Worm (Caenorhabditis elegans) whole organism, early embryonic: ENCODE results near the gene F32D8.13.

Source experiments
- B0310.2 ChIP-seq: sonication (generic microtip); optimal IDR thresholded peaks from 2 replicates; lab custom pipeline; 2016; ENCODE audit warnings: mild to moderate bottlenecking, missing genetic modification characterization, missing compliant biosample characterization
- F13C5.2 ChIP-seq: sonication (generic microtip); optimal IDR thresholded peaks from 2 replicates; lab custom pipeline; 2017; ENCODE audit warnings: mild to moderate bottlenecking, missing genetic modification characterization, inconsistent platforms, missing compliant biosample characterization
- aly-1 ChIP-seq: sonication (generic microtip); optimal IDR thresholded peaks from 2 replicates; lab custom pipeline; 2016; ENCODE audit warnings: missing genetic modification characterization, missing compliant biosample characterization
- ama-1 ChIP-seq: fragments of 150-350 bp; optimal IDR thresholded peaks from 2 replicates; lab custom pipeline; 2014
- ceh-13 ChIP-seq: fragments of 200-800 bp; sonication (Bioruptor generic); optimal IDR thresholded peaks from 2 replicates; lab custom pipeline; 2018; ENCODE audit warnings: mild to moderate bottlenecking, missing genetic modification characterization, missing compliant biosample characterization
- ceh-36 ChIP-seq: sonication (generic microtip); optimal IDR thresholded peaks from 2 replicates; lab custom pipeline; 2016; ENCODE audit warnings: missing genetic modification characterization, inconsistent platforms, missing compliant biosample characterization
- ets-7 ChIP-seq: sonication (generic microtip); optimal IDR thresholded peaks from 2 replicates; lab custom pipeline; 2016; ENCODE audit warnings: missing genotype, missing genetic modification characterization, missing compliant biosample characterization
- flt-1 ChIP-seq: fragments of 200-800 bp; sonication (Bioruptor generic); IDR thresholded peaks from 2 replicates; pipeline ENCODE4 v1.3.6; 2022; ENCODE audit warnings: missing genetic modification characterization, missing compliant biosample characterization
- hmbx-1 ChIP-seq: sonication (generic microtip); optimal IDR thresholded peaks from 2 replicates; lab custom pipeline; 2016; ENCODE audit warnings: mild to moderate bottlenecking, missing genetic modification characterization, missing compliant biosample characterization
- hmg-4 ChIP-seq: fragments of 200-800 bp; sonication (Bioruptor generic); optimal IDR thresholded peaks from 2 replicates; lab custom pipeline; 2018; ENCODE audit warnings: mild to moderate bottlenecking, missing genetic modification characterization, missing compliant biosample characterization
- hnd-1 ChIP-seq: sonication (generic microtip); optimal IDR thresholded peaks from 2 replicates; lab custom pipeline; 2016; ENCODE audit warnings: missing genetic modification characterization, missing compliant biosample characterization
- pes-1 ChIP-seq: fragments of 200-800 bp; sonication (Bioruptor generic); IDR thresholded peaks from 2 replicates; pipeline ENCODE4 v1.3.6; 2022; ENCODE audit warnings: missing genetic modification reagents, missing genetic modification characterization, missing compliant biosample characterization
- scrt-1 ChIP-seq: fragments of 200-800 bp; sonication (Bioruptor generic); IDR thresholded peaks from 2 replicates; pipeline ENCODE4 v1.3.6; 2022; ENCODE audit warnings: missing genetic modification characterization, missing compliant biosample characterization
- sea-1 ChIP-seq: fragments of 200-800 bp; sonication (Bioruptor generic); conservative IDR thresholded peaks from 2 replicates; pipeline ENCODE4 v1.3.6; 2022; ENCODE audit warnings: missing genetic modification characterization, missing compliant biosample characterization
- tbx-11 ChIP-seq: fragments of 200-800 bp; sonication (Bioruptor generic); IDR thresholded peaks from 2 replicates; pipeline ENCODE4 v1.3.6; 2022; ENCODE audit warnings: missing genetic modification characterization, missing compliant biosample characterization
- tbx-37 ChIP-seq: fragments of 200-800 bp; sonication (Bioruptor generic); conservative IDR thresholded peaks from 2 replicates; pipeline ENCODE4 v1.3.6; 2022; ENCODE audit warnings: missing genetic modification reagents, missing genetic modification characterization, missing compliant biosample characterization
- tra-4 ChIP-seq: sonication (generic microtip); optimal IDR thresholded peaks from 2 replicates; lab custom pipeline; 2017; ENCODE audit warnings: missing genetic modification characterization, missing compliant biosample characterization

Gene F32D8.13

DNA sequence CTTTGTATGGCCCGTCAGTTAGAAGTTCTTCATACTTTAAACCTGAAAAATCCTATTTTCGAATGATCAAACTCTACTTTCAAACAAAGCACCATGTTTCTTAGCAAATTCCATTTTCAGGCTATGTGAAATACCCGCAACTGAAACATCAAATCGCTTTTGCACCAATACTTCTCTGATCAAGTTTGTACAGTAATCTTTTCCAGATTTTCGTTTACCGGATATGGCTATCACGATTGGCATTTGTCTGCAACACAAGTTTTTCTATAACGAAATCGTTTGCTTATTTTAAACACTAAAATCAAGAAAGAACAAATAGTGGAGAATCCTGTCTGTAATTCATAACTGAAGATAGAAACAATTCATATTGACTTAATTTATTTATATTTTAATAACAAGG is at the start of gene F32D8.13:
TSS of gene F32D8.13 (minus strand) at position 249 of the 400 bp plus-strand sequence.
- TF ChIP-seq pes-1 = no peak
- TF ChIP-seq aly-1 = no peak
- TF ChIP-seq flt-1 (GFP tag; lab: Robert Waterston, UW) = no peak
- TF ChIP-seq hmbx-1 (tag; lab: Kevin White, UChicago) = no peak
- no peak for TF ChIP-seq tra-4 (tag; lab: Kevin White, UChicago)
- no peak for TF ChIP-seq scrt-1 (GFP tag; lab: Robert Waterston, UW)
- TF ChIP-seq tbx-37 (GFP tag; lab: Robert Waterston, UW) = no peak
- TF ChIP-seq ets-7 (tag; lab: Kevin White, UChicago) = no peak

DNA sequence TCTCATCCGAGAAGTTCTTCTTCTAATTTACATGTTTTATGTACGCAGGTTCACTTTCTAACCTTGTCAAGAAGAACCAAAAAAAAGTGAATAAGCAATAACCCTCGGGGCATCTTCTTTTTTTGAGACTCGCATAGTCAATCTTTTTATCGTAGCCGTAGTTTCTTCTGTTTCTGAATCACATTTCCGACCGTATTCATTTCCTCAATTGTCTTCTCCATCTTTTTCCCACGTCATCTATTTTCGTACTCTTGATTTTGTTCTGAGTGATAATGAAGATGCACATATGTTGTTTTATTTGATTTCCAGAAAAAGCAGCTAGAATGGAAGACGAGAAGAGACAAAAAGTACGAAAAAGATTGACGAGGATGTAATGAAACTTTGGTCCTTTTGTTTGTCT is 48.6 kb upstream of the F32D8.13 start:
- TF ChIP-seq pes-1 = no peak

DNA sequence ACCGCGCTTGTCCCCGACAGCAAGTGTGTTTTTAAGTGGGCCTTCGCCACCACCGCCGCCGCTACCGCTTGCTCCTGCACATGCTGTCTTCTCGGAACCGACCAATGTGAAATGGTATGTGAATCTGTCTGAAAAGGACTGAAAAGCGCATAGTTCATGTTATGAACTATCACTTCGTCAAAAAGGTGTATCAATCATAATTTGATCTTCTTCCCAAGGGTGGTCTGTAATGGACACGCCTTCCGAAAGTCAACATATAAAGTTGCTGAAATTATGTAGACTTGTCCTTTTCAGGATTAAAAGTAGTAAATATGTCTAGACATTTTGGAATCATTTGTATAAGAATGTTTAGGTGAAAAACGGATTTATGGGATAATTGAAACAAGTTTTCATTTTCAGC is 45.8 kb upstream of the F32D8.13 start, which contains the start of gene zip-9:
TSS of gene zip-9 (plus strand) at position 301 of the 400 bp plus-strand sequence.
- no peak for TF ChIP-seq sea-1 (GFP tag; lab: Robert Waterston, UW)
- no peak for TF ChIP-seq hmbx-1 (tag; lab: Kevin White, UChicago)
- no peak for TF ChIP-seq ama-1
- no peak for TF ChIP-seq tra-4 (tag; lab: Kevin White, UChicago)
- TF ChIP-seq ceh-13 = no peak
- no peak for TF ChIP-seq pes-1
- TF ChIP-seq tbx-37 (GFP tag; lab: Robert Waterston, UW) = no peak
- TF ChIP-seq F13C5.2 = no peak
- no peak for TF ChIP-seq ceh-36 (tag; lab: Kevin White, UChicago)
- TF ChIP-seq ets-7 (tag; lab: Kevin White, UChicago) = no peak
- TF ChIP-seq scrt-1 (GFP tag; lab: Robert Waterston, UW) = no peak
- no peak for TF ChIP-seq B0310.2 (tag; lab: Kevin White, UChicago)
- no peak for TF ChIP-seq hnd-1 (tag; lab: Kevin White, UChicago)
- TF ChIP-seq flt-1 (GFP tag; lab: Robert Waterston, UW) = no peak
- no peak for TF ChIP-seq hmg-4 (GFP tag; lab: Kevin White, UChicago)
- TF ChIP-seq aly-1 = no peak

DNA sequence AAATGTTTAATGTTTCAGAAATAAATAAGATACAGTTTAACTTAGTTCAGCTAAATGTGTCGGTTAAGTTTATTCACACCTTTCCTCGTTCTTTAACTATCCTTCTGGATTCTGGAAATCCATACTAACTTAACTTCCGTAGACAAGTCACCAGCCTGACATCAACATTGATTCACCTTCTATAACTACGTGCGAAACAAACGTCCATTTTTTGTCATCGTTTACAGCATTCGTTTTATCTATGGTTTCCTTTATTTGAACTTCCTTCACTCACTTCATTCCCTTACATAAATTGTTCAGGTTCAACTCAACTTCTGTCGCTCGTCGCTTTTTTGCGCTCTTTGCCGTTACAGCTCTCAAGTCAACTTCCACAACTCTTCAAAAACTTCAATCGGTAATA is 44.8 kb upstream of the F32D8.13 start, which contains the start of gene F17C11.26:
TSS of gene F17C11.26 (plus strand) at position 301 of the 400 bp plus-strand sequence.
- TF ChIP-seq ceh-36 (tag; lab: Kevin White, UChicago) (no peak), hnd-1 (tag; lab: Kevin White, UChicago) (no peak), tbx-37 (GFP tag; lab: Robert Waterston, UW) (no peak), flt-1 (GFP tag; lab: Robert Waterston, UW) (no peak), hmbx-1 (tag; lab: Kevin White, UChicago) (no peak), ets-7 (tag; lab: Kevin White, UChicago) (no peak), ama-1 (no peak), aly-1 (no peak), ceh-13 (no peak), pes-1 (no peak), sea-1 (GFP tag; lab: Robert Waterston, UW) (no peak), scrt-1 (GFP tag; lab: Robert Waterston, UW) (no peak), F13C5.2 (no peak), tra-4 (tag; lab: Kevin White, UChicago) (no peak), hmg-4 (GFP tag; lab: Kevin White, UChicago) (no peak), B0310.2 (tag; lab: Kevin White, UChicago) (no peak), tbx-11 (GFP tag; lab: Robert Waterston, UW) (no peak)

DNA sequence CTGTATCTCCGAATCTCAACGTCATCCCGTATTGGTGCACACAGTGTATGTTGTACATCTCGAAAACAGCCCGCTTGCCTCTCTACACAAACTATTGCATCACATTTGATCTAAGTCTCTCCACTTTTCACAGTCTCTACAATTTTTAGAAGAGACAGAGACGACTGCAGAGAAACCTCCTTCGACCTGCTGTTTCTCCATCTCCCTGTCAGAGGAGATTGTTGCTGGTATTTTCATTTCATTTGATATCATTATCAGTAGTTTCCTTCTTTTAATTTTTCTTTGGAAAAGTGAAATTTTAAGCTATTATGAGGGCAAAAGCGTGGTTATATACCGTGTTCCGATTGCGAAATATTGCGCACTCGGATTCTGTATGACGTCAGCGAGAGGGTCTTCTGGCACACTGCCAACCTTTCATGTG is 44.2 kb upstream of the F32D8.13 start:
- TF ChIP-seq hnd-1 (tag; lab: Kevin White, UChicago) (no peak), ets-7 (tag; lab: Kevin White, UChicago) (no peak), sea-1 (GFP tag; lab: Robert Waterston, UW) (no peak), tbx-11 (GFP tag; lab: Robert Waterston, UW) (no peak), F13C5.2 (no peak), tbx-37 (GFP tag; lab: Robert Waterston, UW) (no peak), ceh-36 (tag; lab: Kevin White, UChicago) (no peak), tra-4 (tag; lab: Kevin White, UChicago) (no peak), hmbx-1 (tag; lab: Kevin White, UChicago) (no peak), scrt-1 (GFP tag; lab: Robert Waterston, UW) (no peak), aly-1 (no peak), flt-1 (GFP tag; lab: Robert Waterston, UW) (no peak), pes-1 (no peak), B0310.2 (tag; lab: Kevin White, UChicago) (no peak), ceh-13 (no peak), ama-1 (no peak), hmg-4 (GFP tag; lab: Kevin White, UChicago) (no peak)

DNA sequence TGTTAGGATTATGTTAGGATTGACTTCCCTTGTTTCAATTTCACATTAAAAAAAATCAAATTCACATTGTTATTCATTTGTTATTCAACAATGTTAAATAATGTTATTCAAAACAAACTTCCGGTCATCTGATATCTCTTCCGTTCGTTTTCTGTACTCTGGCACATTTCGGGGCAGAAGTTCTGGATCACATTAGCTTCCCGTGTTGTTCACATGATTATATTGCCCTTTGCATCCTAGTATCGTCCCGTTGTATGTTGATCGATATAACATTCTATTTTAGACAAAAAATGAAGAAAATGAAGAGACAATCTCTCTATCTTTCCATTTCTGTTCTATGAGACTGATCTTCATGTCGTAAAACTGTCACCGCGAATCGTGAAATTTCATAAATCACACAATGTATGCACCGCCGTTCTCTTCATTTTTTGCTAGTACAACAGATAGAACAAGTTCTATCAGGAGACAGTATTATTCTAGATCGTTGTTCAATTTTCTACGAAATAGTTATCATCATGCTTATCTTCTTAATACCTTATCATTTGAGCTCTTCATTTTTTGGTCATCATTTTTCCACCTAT is 43.7 kb upstream of the F32D8.13 start:
- TF ChIP-seq flt-1 (GFP tag; lab: Robert Waterston, UW) (no peak), sea-1 (GFP tag; lab: Robert Waterston, UW) (no peak), tbx-37 (GFP tag; lab: Robert Waterston, UW) (no peak), hmbx-1 (tag; lab: Kevin White, UChicago) (no peak), aly-1 (no peak), ceh-13 (no peak)

DNA sequence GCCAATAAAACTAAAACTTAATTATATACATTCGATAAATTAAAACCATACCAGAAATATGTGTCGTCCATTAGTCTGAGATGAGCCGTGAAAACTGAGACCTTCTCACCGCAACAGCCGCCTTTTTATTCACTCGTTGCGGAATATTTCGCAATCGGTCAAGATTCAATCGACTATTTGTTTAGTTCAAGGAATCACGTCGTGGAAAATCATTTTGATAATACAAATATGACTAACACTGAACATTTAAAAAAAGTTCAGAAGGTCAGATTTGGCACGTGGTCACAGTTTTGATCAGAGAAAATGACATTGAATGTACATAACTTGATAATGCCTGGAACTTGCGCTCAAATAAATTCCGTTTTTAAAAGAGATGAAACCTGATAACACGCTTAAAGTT is 42.4 kb upstream of the F32D8.13 start, which contains the start of gene F17C11.11:
TSS of gene F17C11.11 (minus strand) at position 79 of the 400 bp plus-strand sequence.
- TF ChIP-seq aly-1 (no peak), F13C5.2 (no peak), tbx-11 (GFP tag; lab: Robert Waterston, UW) (no peak), hmg-4 (GFP tag; lab: Kevin White, UChicago) (no peak), ets-7 (tag; lab: Kevin White, UChicago) (no peak), pes-1 (no peak), tra-4 (tag; lab: Kevin White, UChicago) (no peak), ama-1 (no peak), sea-1 (GFP tag; lab: Robert Waterston, UW) (no peak), scrt-1 (GFP tag; lab: Robert Waterston, UW) (no peak)
